Worm (Caenorhabditis elegans): ENCODE measurements around the gene Y54G2A.38.
A peak's percentile ranks its signal among the peaks of the same experiment; 100 is the strongest.
"Not testable (repeated sequence)": the region's sequence is repeated elsewhere in the genome, so short reads cannot be mapped to it uniquely, and the experiment has no call there.

Gene Y54G2A.38

DNA sequence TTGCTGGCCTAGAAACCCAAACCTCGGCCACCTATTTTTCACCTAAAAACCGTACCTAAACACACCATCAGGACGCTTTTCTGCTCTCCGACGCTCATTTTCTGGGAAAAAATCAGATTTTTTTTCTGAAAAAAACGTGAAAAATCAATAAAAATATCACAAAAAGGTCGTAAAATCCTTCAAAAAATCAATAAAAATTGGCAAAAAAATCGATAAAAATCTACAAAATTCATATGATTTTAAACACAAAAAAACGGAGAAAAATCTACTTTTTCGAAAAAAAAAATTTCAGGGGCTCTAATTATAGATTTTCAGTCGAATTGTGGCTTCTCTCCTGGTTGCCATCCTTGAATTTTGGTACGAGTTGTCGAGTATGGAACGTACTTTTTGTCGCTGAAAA is 42.8 kb upstream of the Y54G2A.38 start, which contains the start of gene Y94H6A.7:
TSS of gene Y94H6A.7 (minus strand) at position 101 of the 400 bp plus-strand sequence.
- not testable (repeated sequence) for TF ChIP-seq F52B5.7 (tag; optimal IDR thresholded peaks at IDR 0.05); F10E7.11 (tag; optimal IDR thresholded peaks at IDR 0.05); B0336.3 (GFP tag; IDR thresholded peaks at IDR 0.05)

DNA sequence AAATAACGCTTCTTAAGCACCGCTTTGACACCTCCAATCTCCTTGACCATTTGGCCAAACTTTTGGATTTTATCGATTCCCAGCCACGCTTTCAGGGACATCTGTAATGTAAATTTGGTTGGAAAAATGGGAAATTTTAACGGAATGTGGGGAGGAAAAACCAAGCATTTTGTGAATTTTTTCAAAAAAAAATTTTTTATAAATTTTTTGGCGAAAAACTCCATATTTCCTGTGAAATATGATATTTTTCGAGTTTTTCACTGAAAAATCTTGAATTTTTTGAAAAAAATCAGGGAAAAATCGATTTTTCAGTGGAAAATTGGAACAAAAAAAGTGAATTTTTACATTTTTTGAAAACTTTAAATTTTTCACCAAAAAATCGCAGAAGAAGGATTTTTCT is 39.5 kb upstream of the Y54G2A.38 start, which contains the start of gene ndua-12:
TSS of gene ndua-12 (minus strand) at position 101 of the 400 bp plus-strand sequence.
- not testable (repeated sequence) for TF ChIP-seq hmg-20 (GFP tag; IDR thresholded peaks at IDR 0.05); mel-28 (tag; optimal IDR thresholded peaks at IDR 0.05; ENCODE audit: borderline replicate concordance); T07F8.4 (tag; optimal IDR thresholded peaks at IDR 0.05)

DNA sequence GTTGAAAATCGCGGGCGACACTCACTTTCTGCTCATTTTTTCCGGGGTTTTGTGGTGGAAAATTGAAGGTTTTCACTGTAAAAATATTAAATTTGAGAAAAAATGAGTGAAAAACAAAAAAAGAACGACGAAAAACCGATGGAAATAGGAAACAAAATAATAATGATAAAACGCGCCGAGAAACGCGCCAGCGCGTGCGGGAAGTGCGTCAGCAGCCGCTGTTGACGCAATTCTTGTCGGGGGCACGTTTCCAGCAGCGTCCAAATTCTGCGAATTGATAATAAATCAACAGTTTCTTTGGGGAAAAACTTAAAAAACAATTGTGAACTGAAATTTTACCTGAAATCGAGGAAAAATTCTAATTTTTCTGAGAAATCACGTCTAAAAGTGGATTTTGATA is 33.5 kb upstream of the Y54G2A.38 start, which contains the start of gene ubxn-2:
TSS of gene ubxn-2 (minus strand) at position 36 of the 400 bp plus-strand sequence.
- peak; percentile 56 for TF ChIP-seq tlf-1 (GFP tag; optimal IDR thresholded peaks at IDR 0.05)
- peak; percentile 96 for TF ChIP-seq ztf-18 (tag; optimal IDR thresholded peaks at IDR 0.05)
- TF ChIP-seq Y53G8AR.9 (GFP tag; conservative IDR thresholded peaks at IDR 0.05): peak; percentile 91
- no peak for TF ChIP-seq ceh-58 (GFP tag; IDR thresholded peaks at IDR 0.05)
- peak; percentile 59 for TF ChIP-seq repo-1 (tag; optimal IDR thresholded peaks at IDR 0.05)
- peak; percentile 65 for TF ChIP-seq F33H1.4 (GFP tag; IDR thresholded peaks at IDR 0.05)
- TF ChIP-seq rec-8 (tag; optimal IDR thresholded peaks at IDR 0.05): peak in 1 of 2 experiments; percentile 1
- TF ChIP-seq dox-1 (GFP tag; IDR thresholded peaks at IDR 0.05): peak; percentile 83
- TF ChIP-seq lin-35 (GFP tag; optimal IDR thresholded peaks at IDR 0.05): peak in 1 of 3 experiments; percentile 70
- peak; percentile 70 for TF ChIP-seq ztf-26 (tag; optimal IDR thresholded peaks at IDR 0.05)
- no peak for TF ChIP-seq cebp-1 (GFP tag; IDR thresholded peaks at IDR 0.05)
- TF ChIP-seq cebp-1 (tag; optimal IDR thresholded peaks at IDR 0.05): peak; percentile 78
- no peak for TF ChIP-seq sea-2 (GFP tag; IDR thresholded peaks at IDR 0.05)
- peak; percentile 26 for TF ChIP-seq ceh-27 (GFP tag; optimal IDR thresholded peaks at IDR 0.05)
- no peak for TF ChIP-seq ztf-6 (GFP tag; IDR thresholded peaks at IDR 0.05)
- peak; percentile 33 for TF ChIP-seq atf-7 (tag; optimal IDR thresholded peaks at IDR 0.05)
- peak; percentile 19 for TF ChIP-seq unc-130 (GFP tag; optimal IDR thresholded peaks at IDR 0.05)
- TF ChIP-seq mcd-1 (GFP tag; IDR thresholded peaks at IDR 0.05): peak; percentile 89
- peak; percentile 29; the same call in 1 of the 2 replicates for TF ChIP-seq ekl-4 (GFP tag; IDR thresholded peaks at IDR 0.05)
- TF ChIP-seq attf-6 (GFP tag; IDR thresholded peaks at IDR 0.05): 0 out of 2 replicates have a peak, but pooled peaks have one; percentile 33
- peak; percentile 48 for TF ChIP-seq dpl-1 (GFP tag; optimal IDR thresholded peaks at IDR 0.05)
- peak; percentile 21 for TF ChIP-seq snpc-1.3 (tag; optimal IDR thresholded peaks at IDR 0.05; ENCODE audit: insufficient read depth)
- peak; percentile 67; the same call in 1 of the 2 replicates for TF ChIP-seq hsf-1 (GFP tag; IDR thresholded peaks at IDR 0.05)
- peak; percentile 62 for TF ChIP-seq madf-6 (GFP tag; IDR thresholded peaks at IDR 0.05)
- TF ChIP-seq K11D2.4 (GFP tag; IDR thresholded peaks at IDR 0.05): peak; percentile 71
- 0 out of 2 replicates have a peak, but pooled peaks have one; percentile 19 for TF ChIP-seq ceh-91 (GFP tag; IDR thresholded peaks at IDR 0.05)
- peak; percentile 51 for TF ChIP-seq hmg-1.2 (GFP tag; IDR thresholded peaks at IDR 0.05)
- no peak for TF ChIP-seq egl-18 (GFP tag; IDR thresholded peaks at IDR 0.05)
- TF ChIP-seq attf-3 (GFP tag; conservative IDR thresholded peaks at IDR 0.05): peak; percentile 36
- no peak for TF ChIP-seq B0019.2 (GFP tag; conservative IDR thresholded peaks at IDR 0.05)
- peak; percentile 58 for TF ChIP-seq tbp1 (GFP tag; optimal IDR thresholded peaks at IDR 0.05)
- no peak for TF ChIP-seq Y56A3A.18 (GFP tag; IDR thresholded peaks at IDR 0.05)
- TF ChIP-seq lin-40 (tag; optimal IDR thresholded peaks at IDR 0.05): peak; percentile 85
- no peak for TF ChIP-seq bed-1 (GFP tag; IDR thresholded peaks at IDR 0.05)
- TF ChIP-seq ceh-40 (GFP tag; IDR thresholded peaks at IDR 0.05): no peak
- TF ChIP-seq pbrm-1 (GFP tag; IDR thresholded peaks at IDR 0.05): peak; percentile 76
- TF ChIP-seq nhr-120 (GFP tag; IDR thresholded peaks at IDR 0.05): no peak
- TF ChIP-seq F10E7.11 (tag; optimal IDR thresholded peaks at IDR 0.05): no peak
- TF ChIP-seq B0336.3 (GFP tag; IDR thresholded peaks at IDR 0.05): peak; percentile 73
- peak; percentile 79 for TF ChIP-seq lin-54 (GFP tag; optimal IDR thresholded peaks at IDR 0.05)
- peak; percentile 64 for TF ChIP-seq D2030.7 (GFP tag; IDR thresholded peaks at IDR 0.05)
